Worm (Caenorhabditis elegans) whole organism, L4/young adult: ENCODE data around the gene C53A5.13.

Experiments
- W03F9.2 ChIP-seq: fragments of 150-350 bp; optimal IDR thresholded peaks from 2 replicates; lab custom pipeline; 2014; ENCODE audit warnings: missing biosample characterization, missing genetic modification characterization
- dao-5 ChIP-seq: sonication (generic microtip); optimal IDR thresholded peaks from 2 replicates; lab custom pipeline; 2016; ENCODE audit warnings: missing genotype, missing genetic modification characterization, moderate library complexity, missing compliant biosample characterization
- him-1 ChIP-seq: sonication (generic microtip); optimal IDR thresholded peaks from 2 replicates; lab custom pipeline; 2016; ENCODE audit warnings: missing genotype, missing genetic modification reagents, missing genetic modification characterization, missing compliant biosample characterization

DNA sequence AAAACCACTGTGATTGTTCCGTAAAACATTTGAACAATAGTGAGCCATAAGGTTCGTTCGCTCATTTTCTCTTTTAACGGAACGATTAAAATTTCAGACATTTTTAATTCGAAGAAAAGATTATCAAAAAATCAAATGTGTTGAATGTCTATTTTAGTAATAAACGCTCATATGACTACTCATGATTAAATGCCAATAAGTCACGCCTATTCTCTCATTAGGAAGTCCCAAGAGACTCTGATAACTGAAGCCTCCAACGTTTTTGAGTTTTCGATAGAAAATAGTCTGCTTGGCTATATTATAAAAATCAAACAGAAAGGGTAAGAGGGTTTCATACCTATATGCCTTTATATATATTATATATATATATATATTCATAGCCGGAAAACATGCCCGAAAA lies 9.5 kb downstream of the C53A5.13 start, which contains the start of gene srg-47:
- TF ChIP-seq him-1 (no peak), W03F9.2 (tag; lab: Kevin White, UChicago) (no peak), dao-5 (tag; lab: Kevin White, UChicago) (no peak)
